Worm (Caenorhabditis elegans) whole organism, L1 larva: ENCODE results near the gene cyp-13A8.
A peak's percentile ranks its signal among the peaks of the same experiment; 100 is the strongest.

Experiments
- C34B4.2 ChIP-seq: sonication (generic microtip); optimal IDR thresholded peaks from 2 replicates; lab custom pipeline; 2017; ENCODE audit warnings: mild to moderate bottlenecking, missing genetic modification characterization, missing compliant biosample characterization
- blmp-1 ChIP-seq: fragments of 150-350 bp; optimal IDR thresholded peaks from 2 replicates; lab custom pipeline; 2014; ENCODE audit warnings: missing biosample characterization, missing genetic modification characterization
- ceh-63 ChIP-seq: fragments of 200-800 bp; sonication (Bioruptor generic); optimal IDR thresholded peaks from 2 replicates; lab custom pipeline; 2018; ENCODE audit warnings: mild to moderate bottlenecking, missing genetic modification characterization, missing compliant biosample characterization
- ceh-88 ChIP-seq: fragments of 200-800 bp; sonication (Bioruptor generic); IDR thresholded peaks from 2 replicates; pipeline ENCODE4 v1.3.6; 2022; ENCODE audit warnings: missing genetic modification characterization, missing compliant biosample characterization
- efl-1 ChIP-seq, 4 experiments: fragments of 150-350 bp; optimal IDR thresholded peaks in 3 of 4; peaks in 1 of 4; 1 replicate in 1 of 4; 2 replicates in 3 of 4; lab custom pipeline; 2014; ENCODE audit warnings: missing biosample characterization in 2 of 4, missing genetic modification characterization in 2 of 4, missing genetic modification reagents in 2 of 4
- egl-13 ChIP-seq: sonication (generic microtip); optimal IDR thresholded peaks from 2 replicates; lab custom pipeline; 2016; ENCODE audit warnings: missing genotype, missing genetic modification reagents, missing genetic modification characterization, missing compliant biosample characterization
- egl-27 ChIP-seq, 2 experiments: fragments of 150-350 bp in 1 of 2; sonication (generic microtip); optimal IDR thresholded peaks; 3 replicates each; lab custom pipeline; 2017 to 2018; ENCODE audit warnings: missing biosample characterization in 2 of 2, missing genetic modification characterization in 2 of 2, missing genetic modification reagents in 2 of 2
- lin-13 ChIP-seq: fragments of 150-350 bp; optimal IDR thresholded peaks from 2 replicates; lab custom pipeline; 2014; ENCODE audit warnings: missing biosample characterization, missing genetic modification reagents, missing genetic modification characterization
- lin-15B ChIP-seq: fragments of 150-350 bp; sonication (generic microtip); optimal IDR thresholded peaks from 3 replicates; lab custom pipeline; 2014; ENCODE audit warnings: missing biosample characterization, missing genetic modification characterization
- nhr-84 ChIP-seq: sonication (generic microtip); optimal IDR thresholded peaks from 2 replicates; lab custom pipeline; 2017; ENCODE audit warnings: missing biosample characterization, missing genetic modification characterization
- pag-3 ChIP-seq: sonication (generic microtip); optimal IDR thresholded peaks from 2 replicates; lab custom pipeline; 2017; ENCODE audit warnings: missing genetic modification characterization, mild to moderate bottlenecking, missing compliant biosample characterization, antibody characterized with exemption, borderline replicate concordance; ENCODE audit not compliant: insufficient read depth
- unc-30 ChIP-seq: sonication (generic microtip); optimal IDR thresholded peaks from 2 replicates; lab custom pipeline; 2017; ENCODE audit warnings: missing biosample characterization, missing genetic modification characterization
- unc-62 ChIP-seq: fragments of 150-350 bp; optimal IDR thresholded peaks from 2 replicates; lab custom pipeline; 2014; ENCODE audit warnings: missing biosample characterization, missing genetic modification reagents, missing genetic modification characterization
- zip-4 ChIP-seq: fragments of 200-800 bp; sonication (Bioruptor generic); optimal IDR thresholded peaks from 2 replicates; lab custom pipeline; 2018; ENCODE audit warnings: mild to moderate bottlenecking, missing genetic modification characterization, moderate library complexity, missing compliant biosample characterization

ce11 chrII:9800251-9800650 is 7.1 kb downstream of the cyp-13A8 start, which contains the start of gene cyp-13A5:
- no peak for TF ChIP-seq unc-62
- TF ChIP-seq zip-4: no peak
- peak; percentile 71 for TF ChIP-seq blmp-1 (tag; lab: Kevin White, UChicago)
- no peak for TF ChIP-seq lin-13 (GFP tag; lab: Kevin White, UChicago)
- no peak for TF ChIP-seq C34B4.2 (tag; lab: Kevin White, UChicago)
- no peak for TF ChIP-seq ceh-63 (GFP tag; lab: Kevin White, UChicago)
- no peak for TF ChIP-seq egl-27 (tag; optimal IDR thresholded peaks at IDR 0.05; lab: Kevin White, UChicago)
- TF ChIP-seq nhr-84 (tag; lab: Kevin White, UChicago): no peak
- no peak for TF ChIP-seq pag-3
- TF ChIP-seq unc-30 (tag; lab: Kevin White, UChicago): no peak
- no peak for TF ChIP-seq egl-13 (tag; lab: Kevin White, UChicago)
- no peak for TF ChIP-seq ceh-88 (GFP tag; lab: Robert Waterston, UW)
- TF ChIP-seq efl-1 (optimal IDR thresholded peaks at IDR 0.05; lab: Kevin White, UChicago): no peak
- no peak for TF ChIP-seq efl-1 (GFP tag; optimal IDR thresholded peaks at IDR 0.05 in 1 of 2; lab: Kevin White, UChicago)
- no peak for TF ChIP-seq lin-15B (tag; lab: Kevin White, UChicago)
